Worm (Caenorhabditis elegans): ENCODE data around the gene shw-3.

shw-3 gene

ce11 chrV:13024499-13024898 is 37.5 kb upstream of the shw-3 start:
- TF ChIP-seq nfya-2 (GFP tag; IDR thresholded peaks at IDR 0.05) (no peak), Y53F4B.3 (GFP tag; IDR thresholded peaks at IDR 0.05) (no peak), unc-62 (GFP tag; optimal IDR thresholded peaks at IDR 0.05) (no peak), lin-35 (GFP tag; optimal IDR thresholded peaks at IDR 0.05) (no peak), hlh-26 (GFP tag; conservative IDR thresholded peaks at IDR 0.05) (no peak), nhr-120 (GFP tag; IDR thresholded peaks at IDR 0.05) (no peak)

DNA sequence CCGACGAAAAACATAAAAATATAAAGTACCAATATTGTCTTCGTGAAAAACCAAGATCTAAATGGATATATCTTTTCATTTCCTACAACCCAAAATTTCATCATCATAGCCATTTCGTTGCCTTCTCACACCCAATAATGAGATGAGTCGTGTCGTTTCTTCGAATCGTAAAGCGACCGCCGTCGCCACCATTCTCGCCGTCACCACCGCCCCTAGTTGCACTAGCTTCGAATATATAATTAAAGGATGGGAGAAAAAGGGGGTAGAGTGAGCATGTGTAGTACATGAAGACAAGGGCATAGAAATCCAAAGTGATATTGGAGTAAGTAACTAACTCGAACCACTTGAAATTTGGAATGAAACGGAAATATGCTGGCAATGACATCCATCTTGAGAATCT is 35.3 kb upstream of the shw-3 start:
- TF ChIP-seq Y95B8A.8 (GFP tag; IDR thresholded peaks at IDR 0.05): no peak

DNA sequence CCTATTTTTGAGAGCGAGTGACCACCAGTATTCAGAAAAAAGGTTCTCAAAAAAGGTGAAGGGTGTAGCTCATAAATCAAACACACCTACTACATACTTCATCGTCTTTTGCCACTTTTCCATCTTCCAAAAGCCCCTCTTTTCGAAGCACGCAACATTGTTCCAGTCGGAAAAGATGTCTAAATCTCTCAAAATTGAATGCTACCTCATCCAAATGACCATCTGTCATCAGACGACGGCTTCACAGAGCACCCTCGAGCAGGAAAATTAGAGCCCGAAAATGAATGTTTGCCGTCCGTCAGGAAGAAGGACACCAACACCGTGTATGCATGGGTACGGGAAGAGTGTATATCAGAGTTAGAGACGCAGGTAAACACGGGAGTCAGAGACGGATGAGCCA is 34.6 kb upstream of the shw-3 start:
- TF ChIP-seq lsy-27 (tag; optimal IDR thresholded peaks at IDR 0.05; ENCODE audit: borderline replicate concordance, insufficient read depth) (no peak), mxl-1 (tag; optimal IDR thresholded peaks at IDR 0.05) (no peak), F23B12.7 (tag; optimal IDR thresholded peaks at IDR 0.05; ENCODE audit: insufficient read depth) (no peak), sptf-2 (GFP tag; optimal IDR thresholded peaks at IDR 0.05) (no peak)

DNA sequence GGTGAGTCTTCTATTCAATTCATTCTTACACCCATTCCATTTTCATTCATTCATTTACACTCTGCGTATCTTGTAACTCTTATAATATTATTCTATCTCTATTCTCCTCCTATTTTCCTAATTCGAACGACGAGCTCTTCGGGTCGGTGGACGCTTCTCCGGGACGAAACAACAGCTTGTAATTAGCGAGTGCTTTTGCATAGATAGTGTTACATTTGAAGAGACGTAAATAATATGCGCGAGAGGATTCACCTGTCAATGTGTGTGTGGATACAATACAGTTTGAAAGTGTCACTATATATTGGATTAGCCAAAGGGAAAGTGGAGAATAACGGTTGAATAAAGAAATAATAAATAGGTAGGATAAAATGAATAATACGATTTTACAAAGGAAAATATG is 33.7 kb upstream of the shw-3 start:
- no peak for TF ChIP-seq snpc-1.1 (tag; optimal IDR thresholded peaks at IDR 0.05; ENCODE audit: insufficient read depth)
- TF ChIP-seq ama-1 (optimal IDR thresholded peaks at IDR 0.05): no peak
- no peak for TF ChIP-seq ama-1 (GFP tag; optimal IDR thresholded peaks at IDR 0.05)
- no peak for TF ChIP-seq attf-5 (GFP tag; optimal IDR thresholded peaks at IDR 0.05)
- no peak for TF ChIP-seq T07F8.4 (tag; optimal IDR thresholded peaks at IDR 0.05)
- no peak for TF ChIP-seq dpff-1 (tag; optimal IDR thresholded peaks at IDR 0.05)
- TF ChIP-seq B0035.1 (tag; optimal IDR thresholded peaks at IDR 0.05): no peak
- TF ChIP-seq zfh-2 (GFP tag; conservative IDR thresholded peaks at IDR 0.05): no peak
- TF ChIP-seq chd-7 (tag; optimal IDR thresholded peaks at IDR 0.05): no peak
- TF ChIP-seq rec-8 (tag; optimal IDR thresholded peaks at IDR 0.05): no peak
- TF ChIP-seq snpc-4 (GFP tag; optimal IDR thresholded peaks at IDR 0.05): no peak
- TF ChIP-seq snpc-4 (tag; optimal IDR thresholded peaks at IDR 0.05): no peak
- TF ChIP-seq nhr-179 (tag; optimal IDR thresholded peaks at IDR 0.05): no peak
- no peak for TF ChIP-seq bed-2 (GFP tag; IDR thresholded peaks at IDR 0.05)
- no peak for TF ChIP-seq attf-3 (GFP tag; conservative IDR thresholded peaks at IDR 0.05)
- no peak for TF ChIP-seq C17E4.6 (GFP tag; IDR thresholded peaks at IDR 0.05)
- TF ChIP-seq tbp1 (GFP tag; optimal IDR thresholded peaks at IDR 0.05): no peak
- TF ChIP-seq K12H6.12 (tag; optimal IDR thresholded peaks at IDR 0.05): no peak
- TF ChIP-seq egl-44 (GFP tag; IDR thresholded peaks at IDR 0.05): no peak
- TF ChIP-seq tbx-9 (tag; optimal IDR thresholded peaks at IDR 0.05; ENCODE audit: borderline replicate concordance): no peak
- TF ChIP-seq ceh-27 (GFP tag; optimal IDR thresholded peaks at IDR 0.05): no peak
- TF ChIP-seq efl-1 (GFP tag; optimal IDR thresholded peaks at IDR 0.05): no peak

DNA sequence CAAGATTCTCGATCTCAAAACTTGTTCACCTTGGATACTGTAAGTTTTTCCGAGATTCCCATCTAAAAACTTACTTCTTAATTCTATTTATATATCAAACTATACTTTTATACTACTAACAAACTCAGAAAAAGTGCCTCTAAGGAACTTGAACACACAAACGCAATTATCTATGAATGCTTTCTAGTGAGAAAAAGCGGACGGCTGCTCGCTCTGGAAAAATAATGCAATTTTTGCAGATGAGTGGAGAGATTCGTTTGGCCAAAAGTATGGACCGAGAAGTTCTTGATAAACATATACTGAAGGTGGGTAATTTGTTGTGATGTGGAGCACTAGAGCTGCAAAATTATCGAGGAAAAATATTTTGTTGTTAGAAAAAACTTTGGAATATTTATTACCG is 33.1 kb upstream of the shw-3 start:
- TF ChIP-seq mel-28 (tag; optimal IDR thresholded peaks at IDR 0.05; ENCODE audit: borderline replicate concordance) (no peak), K12H6.12 (tag; optimal IDR thresholded peaks at IDR 0.05) (no peak), Y53F4B.3 (GFP tag; IDR thresholded peaks at IDR 0.05) (no peak), tbx-9 (tag; optimal IDR thresholded peaks at IDR 0.05; ENCODE audit: borderline replicate concordance) (no peak)

All from whole organism, young adult.